Fruit fly (Drosophila melanogaster) whole organism, embryonic: Measurements from ENCODE around the gene CG46311.
A peak's percentile ranks its signal among the peaks of the same experiment; 100 is the strongest.

Experiments
- Atf3 ChIP-seq: fragments of 200-800 bp; sonication (Bioruptor generic); optimal IDR thresholded peaks from 3 replicates; lab custom pipeline; 2016; ENCODE audit warnings: missing biosample characterization, missing genetic modification characterization
- CG11085 ChIP-seq: fragments of 200-800 bp; sonication (Bioruptor generic); IDR thresholded peaks from 2 replicates; pipeline ENCODE4 v1.3.6; 2022; ENCODE audit warnings: missing biosample characterization, missing genetic modification characterization
- CG11504 ChIP-seq: fragments of 200-800 bp; sonication (Bioruptor generic); optimal IDR thresholded peaks from 3 replicates; lab custom pipeline; 2019; ENCODE audit warnings: missing biosample characterization, mild to moderate bottlenecking, missing genetic modification characterization, moderate library complexity
- CG13296 ChIP-seq: fragments of 200-800 bp; sonication (Bioruptor generic); optimal IDR thresholded peaks from 3 replicates; lab custom pipeline; 2018; ENCODE audit warnings: missing biosample characterization, mild to moderate bottlenecking, missing genetic modification characterization
- CG13424 ChIP-seq: fragments of 200-800 bp; sonication (Bioruptor generic); optimal IDR thresholded peaks from 2 replicates; lab custom pipeline; 2019; ENCODE audit warnings: missing biosample characterization, mild to moderate bottlenecking, missing genetic modification characterization, moderate library complexity
- CG13624 ChIP-seq: fragments of 200-800 bp; sonication (Bioruptor generic); optimal IDR thresholded peaks from 2 replicates; lab custom pipeline; 2016; ENCODE audit warnings: missing biosample characterization, missing genetic modification characterization
- CG14710 ChIP-seq: fragments of 200-800 bp; sonication (Bioruptor generic); optimal IDR thresholded peaks from 3 replicates; lab custom pipeline; 2019; ENCODE audit warnings: missing biosample characterization, mild to moderate bottlenecking, missing genetic modification characterization, moderate library complexity
- CG1603 ChIP-seq: fragments of 200-800 bp; sonication (Bioruptor generic); optimal IDR thresholded peaks from 2 replicates; lab custom pipeline; 2019; ENCODE audit warnings: missing biosample characterization, mild to moderate bottlenecking, missing genetic modification characterization, moderate library complexity
- CG16863 ChIP-seq: fragments of 200-800 bp; sonication (Bioruptor generic); optimal IDR thresholded peaks from 3 replicates; lab custom pipeline; 2016; ENCODE audit warnings: missing biosample characterization, missing genetic modification characterization
- CG17829 ChIP-seq: fragments of 200-800 bp; optimal IDR thresholded peaks from 2 replicates; lab custom pipeline; 2019; ENCODE audit warnings: missing biosample characterization, mild to moderate bottlenecking, missing genetic modification characterization, moderate library complexity
- CG2129 ChIP-seq: fragments of 200-800 bp; sonication (Bioruptor generic); IDR thresholded peaks from 2 replicates; pipeline ENCODE4 v1.3.6; 2022; ENCODE audit warnings: missing biosample characterization, missing genetic modification characterization; ENCODE audit not compliant: partially characterized antibody
- CG2889 ChIP-seq: fragments of 200-800 bp; sonication (Bioruptor generic); IDR thresholded peaks from 3 replicates; pipeline ENCODE4 v1.3.6; 2022; ENCODE audit warnings: missing biosample characterization, missing genetic modification characterization
- CG3838 ChIP-seq: fragments of 200-800 bp; sonication (Bioruptor generic); optimal IDR thresholded peaks from 3 replicates; lab custom pipeline; 2016; ENCODE audit warnings: missing biosample characterization, missing genetic modification characterization
- CG4820 ChIP-seq: fragments of 200-800 bp; sonication (Bioruptor generic); optimal IDR thresholded peaks from 3 replicates; lab custom pipeline; 2016; ENCODE audit warnings: missing biosample characterization, missing genetic modification characterization
- CG4854 ChIP-seq: fragments of 200-800 bp; sonication (Bioruptor generic); optimal IDR thresholded peaks from 2 replicates; lab custom pipeline; 2016; ENCODE audit warnings: missing biosample characterization, missing genetic modification characterization, inconsistent platforms
- CG8388 ChIP-seq: fragments of 200-800 bp; sonication (Bioruptor generic); optimal IDR thresholded peaks from 2 replicates; lab custom pipeline; 2019; ENCODE audit warnings: missing biosample characterization, mild to moderate bottlenecking, missing genetic modification characterization, moderate library complexity
- CG8478 ChIP-seq: fragments of >200 bp; optimal IDR thresholded peaks from 2 replicates; lab custom pipeline; 2018
- CG9876 ChIP-seq: fragments of 200-800 bp; sonication (Bioruptor generic); optimal IDR thresholded peaks from 2 replicates; lab custom pipeline; 2016; ENCODE audit warnings: missing biosample characterization, missing genetic modification characterization
- CrebB ChIP-seq: fragments of 200-800 bp; sonication (Bioruptor generic); optimal IDR thresholded peaks from 3 replicates; lab custom pipeline; 2018; ENCODE audit warnings: missing biosample characterization, mild to moderate bottlenecking, missing genetic modification characterization
- E2f2 ChIP-seq: fragments of 200-800 bp; sonication (Bioruptor generic); IDR thresholded peaks from 2 replicates; pipeline ENCODE4 v1.3.6; 2022; ENCODE audit warnings: missing biosample characterization, missing genetic modification characterization
- Ets65A ChIP-seq: fragments of 200-800 bp; sonication (Bioruptor generic); peaks from one replicate; lab custom pipeline; 2016; ENCODE audit warnings: missing biosample characterization, missing genetic modification characterization
- Fer1 ChIP-seq: fragments of 200-800 bp; sonication (Bioruptor generic); optimal IDR thresholded peaks from 2 replicates; lab custom pipeline; 2017; ENCODE audit warnings: missing biosample characterization, mild to moderate bottlenecking, missing genetic modification characterization
- HLH4C ChIP-seq: fragments of 200-800 bp; sonication (Bioruptor generic); IDR thresholded peaks from 3 replicates; pipeline ENCODE4 v1.3.6; 2022; ENCODE audit warnings: missing biosample characterization, missing genetic modification characterization; ENCODE audit not compliant: partially characterized antibody
- Hand ChIP-seq: fragments of 200-800 bp; sonication (Bioruptor generic); optimal IDR thresholded peaks from 2 replicates; lab custom pipeline; 2017; ENCODE audit warnings: mild to moderate bottlenecking, missing biosample characterization, missing genetic modification reagents, missing genetic modification characterization
- Hmx ChIP-seq: fragments of 200-800 bp; sonication (Bioruptor generic); optimal IDR thresholded peaks from 2 replicates; lab custom pipeline; 2016; ENCODE audit warnings: missing biosample characterization, missing genetic modification characterization
- Kr ChIP-seq: fragments of 200-800 bp; sonication (Bioruptor generic); optimal IDR thresholded peaks from 2 replicates; lab custom pipeline; 2017; ENCODE audit warnings: missing biosample characterization, mild to moderate bottlenecking, missing genetic modification characterization
- Mes4 ChIP-seq: fragments of 200-800 bp; sonication (Bioruptor generic); optimal IDR thresholded peaks from 2 replicates; lab custom pipeline; 2016; ENCODE audit warnings: missing biosample characterization, missing genetic modification characterization
- Myb ChIP-seq: fragments of 200-800 bp; sonication (Bioruptor generic); optimal IDR thresholded peaks from 2 replicates; lab custom pipeline; 2016; ENCODE audit warnings: missing biosample characterization, missing genetic modification characterization
- Oli ChIP-seq: fragments of 200-800 bp; sonication (Bioruptor generic); optimal IDR thresholded peaks from 2 replicates; lab custom pipeline; 2018; ENCODE audit warnings: missing biosample characterization, mild to moderate bottlenecking, missing genetic modification characterization, moderate library complexity
- Pdp1 ChIP-seq, 2 experiments: fragments of 200-800 bp; sonication (Bioruptor generic); optimal IDR thresholded peaks; 3 replicates each; lab custom pipeline; 2016; ENCODE audit warnings: missing biosample characterization in 2 of 2, missing genetic modification characterization in 2 of 2, mild to moderate bottlenecking in 1 of 2, moderate library complexity in 1 of 2
- Poxn ChIP-seq: fragments of 200-800 bp; sonication (Bioruptor generic); IDR thresholded peaks from 2 replicates; pipeline ENCODE4 v1.3.6; 2022; ENCODE audit warnings: missing biosample characterization, missing genetic modification characterization
- Sin3A ChIP-seq: fragments of >200 bp; optimal IDR thresholded peaks from 2 replicates; lab custom pipeline; 2018
- Sox100B ChIP-seq: fragments of 200-800 bp; sonication (Bioruptor generic); optimal IDR thresholded peaks from 3 replicates; lab custom pipeline; 2018; ENCODE audit warnings: missing biosample characterization, mild to moderate bottlenecking, missing genetic modification characterization
- Xbp1 ChIP-seq: fragments of 200-800 bp; sonication (Bioruptor generic); optimal IDR thresholded peaks from 3 replicates; lab custom pipeline; 2016; ENCODE audit warnings: missing biosample characterization, mild to moderate bottlenecking, missing genetic modification characterization
- bigmax ChIP-seq: fragments of 200-800 bp; sonication (Bioruptor generic); optimal IDR thresholded peaks from 2 replicates; lab custom pipeline; 2018; ENCODE audit warnings: missing biosample characterization, mild to moderate bottlenecking, missing genetic modification characterization
- cad ChIP-seq: fragments of >200 bp; optimal IDR thresholded peaks from 2 replicates; lab custom pipeline; 2017; ENCODE audit warnings: missing biosample characterization, missing genetic modification characterization
- chn ChIP-seq: fragments of 200-800 bp; sonication (Bioruptor generic); optimal IDR thresholded peaks from 2 replicates; lab custom pipeline; 2016; ENCODE audit warnings: missing biosample characterization, missing genetic modification characterization
- croc ChIP-seq: fragments of 200-800 bp; sonication (Bioruptor generic); conservative IDR thresholded peaks from 3 replicates; pipeline ENCODE4 v1.3.6; 2022; ENCODE audit warnings: missing biosample characterization, missing genetic modification characterization
- fd64A ChIP-seq: fragments of 200-800 bp; sonication (Bioruptor generic); optimal IDR thresholded peaks from 3 replicates; lab custom pipeline; 2018; ENCODE audit warnings: missing biosample characterization, mild to moderate bottlenecking, missing genetic modification characterization
- gfzf ChIP-seq: fragments of 200-800 bp; sonication (Bioruptor generic); optimal IDR thresholded peaks from 2 replicates; lab custom pipeline; 2016; ENCODE audit warnings: missing biosample characterization, mild to moderate bottlenecking, missing genetic modification characterization, moderate library complexity
- jing ChIP-seq: fragments of 200-800 bp; sonication (Bioruptor generic); optimal IDR thresholded peaks from 2 replicates; lab custom pipeline; 2018; ENCODE audit warnings: missing biosample characterization, mild to moderate bottlenecking, missing genetic modification characterization
- oc ChIP-seq: fragments of 200-800 bp; sonication (Bioruptor generic); optimal IDR thresholded peaks from 2 replicates; lab custom pipeline; 2018; ENCODE audit warnings: missing biosample characterization, mild to moderate bottlenecking, missing genetic modification characterization, moderate library complexity
- pros ChIP-seq: fragments of 200-800 bp; sonication (Bioruptor generic); optimal IDR thresholded peaks from 3 replicates; lab custom pipeline; 2019; ENCODE audit warnings: missing biosample characterization, mild to moderate bottlenecking, missing genetic modification characterization, moderate library complexity
- row ChIP-seq: fragments of 200-800 bp; sonication (Bioruptor generic); IDR thresholded peaks from 3 replicates; pipeline ENCODE4 v1.3.6; 2022; ENCODE audit warnings: missing biosample characterization, missing genetic modification characterization
- slou ChIP-seq: fragments of 200-800 bp; sonication (Bioruptor generic); optimal IDR thresholded peaks from 3 replicates; lab custom pipeline; 2016; ENCODE audit warnings: missing biosample characterization, missing genetic modification characterization
- sug ChIP-seq: fragments of 200-800 bp; optimal IDR thresholded peaks from 2 replicates; lab custom pipeline; 2019; ENCODE audit warnings: missing biosample characterization, mild to moderate bottlenecking, missing genetic modification characterization, moderate library complexity
- tap ChIP-seq: fragments of 200-800 bp; optimal IDR thresholded peaks from 3 replicates; lab custom pipeline; 2019; ENCODE audit warnings: missing biosample characterization, mild to moderate bottlenecking, missing genetic modification characterization, moderate library complexity
- tna ChIP-seq: fragments of 200-800 bp; sonication (Bioruptor generic); IDR thresholded peaks from 2 replicates; pipeline ENCODE4 v1.3.6; 2022; ENCODE audit warnings: missing biosample characterization, missing genetic modification characterization; ENCODE audit not compliant: partially characterized antibody
- vfl ChIP-seq: fragments of 200-800 bp; sonication (Bioruptor generic); optimal IDR thresholded peaks from 2 replicates; lab custom pipeline; 2016; ENCODE audit warnings: missing biosample characterization, missing genetic modification characterization
- vnd ChIP-seq: fragments of 200-800 bp; sonication (Bioruptor generic); IDR thresholded peaks from 3 replicates; pipeline ENCODE4 v1.3.6; 2022; ENCODE audit warnings: missing biosample characterization, missing genetic modification characterization; ENCODE audit not compliant: partially characterized antibody
- zf30C ChIP-seq: fragments of 200-800 bp; sonication (Bioruptor generic); optimal IDR thresholded peaks from 3 replicates; lab custom pipeline; 2018; ENCODE audit warnings: missing biosample characterization, mild to moderate bottlenecking, missing genetic modification characterization
- zfh1 ChIP-seq: fragments of 200-800 bp; sonication (Bioruptor generic); IDR thresholded peaks from 3 replicates; pipeline ENCODE4 v1.3.6; 2022; ENCODE audit warnings: missing biosample characterization, missing genetic modification characterization

CG46311 gene

DNA sequence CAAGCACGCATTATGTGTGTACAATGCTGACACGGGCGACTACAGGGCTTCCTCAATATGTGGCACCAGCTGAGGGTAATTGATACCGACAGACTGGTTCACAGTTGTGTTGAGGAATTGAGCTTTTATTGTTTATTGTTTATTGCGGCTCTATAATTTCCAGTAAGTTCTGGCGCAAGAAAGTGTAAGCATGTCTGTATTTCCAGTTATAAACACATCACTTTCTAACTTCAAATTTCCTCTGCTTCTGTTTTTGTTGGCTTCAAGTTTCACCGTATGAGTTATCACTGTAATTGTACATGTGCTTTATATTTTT lies 62.9 kb downstream of the CG46311 start (continued):
- TF ChIP-seq Oli (tag; lab: Kevin White, UChicago), result peak; percentile 57
- TF ChIP-seq zf30C, result no peak
- TF ChIP-seq Sin3A (lab: Kevin White, UChicago), result no peak
- no peak for TF ChIP-seq HLH4C (GFP tag; lab: Robert Waterston, UW)
- peak; percentile 75 to 77 for TF ChIP-seq Pdp1 (GFP tag; optimal IDR thresholded peaks at IDR 0.05; lab: Kevin White, UChicago)
- peak; percentile 52 for TF ChIP-seq Mes4
- TF ChIP-seq CG13624 (GFP tag; lab: Kevin White, UChicago), result peak; percentile 83
- no peak for TF ChIP-seq gfzf (GFP tag; lab: Kevin White, UChicago)
- TF ChIP-seq row, result peak; percentile 37; the same call in 2 of the 3 replicates
- TF ChIP-seq zfh1 (GFP tag; lab: Robert Waterston, UW), result peak; percentile 56; the same call in 2 of the 3 replicates
- TF ChIP-seq Sox100B (GFP tag; lab: Kevin White, UChicago), result peak; percentile 63
- TF ChIP-seq CG4854, result peak; percentile 47
- peak; percentile 17 for TF ChIP-seq jing
- peak; percentile 72 for TF ChIP-seq CG16863 (GFP tag; lab: Kevin White, UChicago)
- peak; percentile 69 for TF ChIP-seq chn (GFP tag; lab: Kevin White, UChicago)
- TF ChIP-seq vfl, result peak; percentile 66
- TF ChIP-seq Ets65A (GFP tag; lab: Kevin White, UChicago), result peak; percentile 70
- no peak for TF ChIP-seq vnd
- peak; percentile 12 for TF ChIP-seq CG3838
- peak; percentile 88 for TF ChIP-seq Fer1 (GFP tag; lab: Kevin White, UChicago)
- TF ChIP-seq Poxn (GFP tag; lab: Robert Waterston, UW), result 0 out of 2 replicates have a peak, but pooled peaks have one; percentile 53
- TF ChIP-seq CG9876, result peak; percentile 65
- no peak for TF ChIP-seq bigmax (GFP tag; lab: Kevin White, UChicago)
- peak; percentile 37 for TF ChIP-seq CG1603
- peak; percentile 59 for TF ChIP-seq CG14710 (tag; lab: Kevin White, UChicago)
- TF ChIP-seq CG13296, result peak; percentile 82
- peak; percentile 71 for TF ChIP-seq slou
- TF ChIP-seq Hmx (GFP tag; lab: Kevin White, UChicago), result peak; percentile 21
- TF ChIP-seq CG17829, result peak; percentile 54
- no peak for TF ChIP-seq fd64A (GFP tag; lab: Kevin White, UChicago)
- TF ChIP-seq CG11504 (tag; lab: Kevin White, UChicago), result peak; percentile 84
- no peak for TF ChIP-seq tna (GFP tag; lab: Robert Waterston, UW)
- TF ChIP-seq CG8388 (GFP tag; lab: Kevin White, UChicago), result peak; percentile 55
- TF ChIP-seq CG2129 (GFP tag; lab: Robert Waterston, UW), result no peak
- TF ChIP-seq CG2889 (GFP tag; lab: Robert Waterston, UW), result peak; percentile 46; the same call in 1 of the 3 replicates
- TF ChIP-seq CG8478 (lab: Kevin White, UChicago), result no peak
- TF ChIP-seq croc (GFP tag; lab: Robert Waterston, UW), result peak; percentile 57
- peak; percentile 66 for TF ChIP-seq oc (tag; lab: Kevin White, UChicago)
- TF ChIP-seq sug (tag; lab: Kevin White, UChicago), result peak; percentile 66
- peak; percentile 81 for TF ChIP-seq CG13424 (tag; lab: Kevin White, UChicago)
- peak; percentile 56 for TF ChIP-seq Xbp1 (GFP tag; lab: Kevin White, UChicago)
- peak; percentile 27; the same call in 1 of the 2 replicates for TF ChIP-seq CG11085 (GFP tag; lab: Robert Waterston, UW)
- peak; percentile 59 for TF ChIP-seq CrebB
- no peak for TF ChIP-seq tap (tag; lab: Kevin White, UChicago)
- peak; percentile 55 for TF ChIP-seq CG4820 (GFP tag; lab: Kevin White, UChicago)
- no peak for TF ChIP-seq pros (GFP tag; lab: Kevin White, UChicago)
- TF ChIP-seq cad (GFP tag; lab: Kevin White, UChicago), result no peak
- peak; percentile 79 for TF ChIP-seq Hand
- peak; percentile 67 for TF ChIP-seq Myb (GFP tag; lab: Kevin White, UChicago)
- peak; percentile 52 for TF ChIP-seq Atf3 (GFP tag; lab: Kevin White, UChicago)
- no peak for TF ChIP-seq Kr (GFP tag; lab: Kevin White, UChicago)
- TF ChIP-seq E2f2, result peak; percentile 50
